Fruit fly (Drosophila melanogaster) S2 (cell line): ENCODE measurements around the gene Hira.

Experiments used
- CG8478 ChIP-seq: fragments of >200 bp; optimal IDR thresholded peaks from 2 replicates; lab custom pipeline; 2018
- CTCF ChIP-seq, 2 experiments: fragments of >200 bp; optimal IDR thresholded peaks; 2 replicates each; lab custom pipeline; 2018

DNA sequence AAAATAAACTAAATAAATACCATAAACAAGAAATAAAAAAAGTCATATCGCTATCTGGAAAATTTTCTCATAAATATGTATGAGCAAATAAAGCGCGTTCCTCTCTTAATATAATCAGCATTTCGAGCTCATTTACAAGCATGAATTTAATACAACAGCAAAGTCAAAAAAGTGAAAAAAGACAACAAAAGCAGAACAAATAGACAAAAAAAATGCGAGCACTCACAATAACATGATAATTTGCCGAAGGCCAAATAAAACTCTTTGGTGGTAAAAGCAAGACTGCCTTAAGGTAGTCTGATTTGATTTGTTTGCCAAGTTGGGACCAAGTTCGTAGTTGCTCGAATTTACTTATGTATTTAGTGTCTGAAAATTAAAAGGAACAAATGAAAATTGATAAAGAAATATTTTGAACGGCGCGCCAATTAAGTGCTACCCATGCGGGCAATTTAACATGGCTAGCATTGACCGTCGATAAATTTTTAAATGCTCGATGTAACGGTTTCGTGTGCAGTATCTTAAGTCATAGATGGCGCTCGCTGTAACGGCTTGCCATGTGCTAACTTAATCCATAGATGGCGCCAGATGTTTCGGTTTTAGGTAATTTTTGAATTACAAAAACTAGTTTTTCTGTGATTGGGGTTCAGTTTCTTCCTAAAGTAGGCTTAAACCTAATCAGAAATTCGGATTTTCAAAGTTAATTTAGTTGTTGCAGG is 11.3 kb upstream of the Hira start:
- no peak for TF ChIP-seq CG8478 (lab: Kevin White, UChicago)
- peak; percentile 96 for TF ChIP-seq CTCF (optimal IDR thresholded peaks at IDR 0.05; lab: Kevin White, UChicago)
